Fruit fly (Drosophila melanogaster) whole organism, embryonic: ENCODE data around the gene inaE.

Experiments used
- Adf1 ChIP-seq: fragments of 200-800 bp; sonication (Bioruptor generic); IDR thresholded peaks from 2 replicates; pipeline ENCODE4 v1.3.6; 2022; ENCODE audit warnings: missing biosample characterization, missing genetic modification characterization
- Aef1 ChIP-seq: fragments of 200-800 bp; sonication (Bioruptor generic); IDR thresholded peaks from 3 replicates; pipeline ENCODE4 v1.3.6; 2022; ENCODE audit warnings: missing biosample characterization, missing genetic modification characterization
- Atf3 ChIP-seq: fragments of 200-800 bp; sonication (Bioruptor generic); optimal IDR thresholded peaks from 3 replicates; lab custom pipeline; 2016; ENCODE audit warnings: missing biosample characterization, missing genetic modification characterization
- Awh ChIP-seq: fragments of 200-800 bp; sonication (Bioruptor generic); IDR thresholded peaks from 2 replicates; pipeline ENCODE4, ENCODE4 v1.3.6; 2022; ENCODE audit warnings: missing biosample characterization, missing genetic modification characterization
- BtbVII ChIP-seq: fragments of 200-800 bp; sonication (Bioruptor generic); optimal IDR thresholded peaks from 3 replicates; lab custom pipeline; 2017; ENCODE audit warnings: missing biosample characterization, mild to moderate bottlenecking, missing genetic modification characterization
- CG10431 ChIP-seq: fragments of 200-800 bp; sonication (Bioruptor generic); optimal IDR thresholded peaks from 3 replicates; lab custom pipeline; 2018; ENCODE audit warnings: missing biosample characterization, mild to moderate bottlenecking, missing genetic modification characterization
- CG11093 ChIP-seq: fragments of 200-800 bp; sonication (Bioruptor generic); IDR thresholded peaks from 3 replicates; pipeline ENCODE4 v1.3.6; 2022; ENCODE audit warnings: missing biosample characterization, missing genetic modification characterization
- CG12744 ChIP-seq: fragments of 200-800 bp; sonication (Bioruptor generic); optimal IDR thresholded peaks from 2 replicates; lab custom pipeline; 2016; ENCODE audit warnings: missing biosample characterization, missing genetic modification characterization
- CG12942 ChIP-seq: fragments of 200-800 bp; sonication (Bioruptor generic); optimal IDR thresholded peaks from 3 replicates; lab custom pipeline; 2016; ENCODE audit warnings: missing biosample characterization, missing genetic modification characterization
- CG13894 ChIP-seq: fragments of 200-800 bp; sonication (Bioruptor generic); optimal IDR thresholded peaks from 3 replicates; lab custom pipeline; 2018; ENCODE audit warnings: missing biosample characterization, mild to moderate bottlenecking, missing genetic modification characterization, moderate library complexity
- CG14050 ChIP-seq: fragments of 200-800 bp; sonication (Bioruptor generic); IDR thresholded peaks from 3 replicates; pipeline ENCODE4 v1.3.6; 2022; ENCODE audit warnings: missing biosample characterization, missing genetic modification characterization
- CG1603 ChIP-seq: fragments of 200-800 bp; sonication (Bioruptor generic); optimal IDR thresholded peaks from 2 replicates; lab custom pipeline; 2019; ENCODE audit warnings: missing biosample characterization, mild to moderate bottlenecking, missing genetic modification characterization, moderate library complexity
- CG17186 ChIP-seq: fragments of 200-800 bp; sonication (Bioruptor generic); optimal IDR thresholded peaks from 3 replicates; lab custom pipeline; 2017; ENCODE audit warnings: missing biosample characterization, missing genetic modification reagents, missing genetic modification characterization
- CG1792 ChIP-seq: fragments of 200-800 bp; sonication (Bioruptor generic); optimal IDR thresholded peaks from 2 replicates; lab custom pipeline; 2016; ENCODE audit warnings: missing biosample characterization, missing genetic modification characterization
- CG18011 ChIP-seq: fragments of 200-800 bp; sonication (Bioruptor generic); optimal IDR thresholded peaks from 2 replicates; lab custom pipeline; 2017; ENCODE audit warnings: missing biosample characterization, missing genetic modification characterization, mild to moderate bottlenecking, moderate library complexity, missing genotype
- CG31441 ChIP-seq: fragments of 200-800 bp; sonication (Bioruptor generic); IDR thresholded peaks from 2 replicates; pipeline ENCODE4 v1.3.6; 2022; ENCODE audit warnings: missing biosample characterization, missing genetic modification characterization
- CG33213 ChIP-seq: fragments of 200-800 bp; sonication (Bioruptor generic); optimal IDR thresholded peaks from 3 replicates; lab custom pipeline; 2016; ENCODE audit warnings: missing biosample characterization, missing genetic modification characterization
- CG8359 ChIP-seq: fragments of 200-800 bp; sonication (Bioruptor generic); optimal IDR thresholded peaks from 2 replicates; lab custom pipeline; 2017; ENCODE audit warnings: missing biosample characterization, mild to moderate bottlenecking, missing genetic modification characterization, borderline replicate concordance
- D19A ChIP-seq: fragments of 200-800 bp; optimal IDR thresholded peaks from 3 replicates; lab custom pipeline; 2019; ENCODE audit warnings: missing biosample characterization, mild to moderate bottlenecking, missing genetic modification characterization, moderate library complexity
- Doc2 ChIP-seq: fragments of 200-800 bp; sonication (Bioruptor generic); IDR thresholded peaks from 2 replicates; pipeline ENCODE4 v1.3.6; 2022; ENCODE audit warnings: missing biosample characterization, missing genetic modification characterization
- Dref ChIP-seq: fragments of 200-800 bp; sonication (Bioruptor generic); IDR thresholded peaks from 2 replicates; pipeline ENCODE4 v1.3.6; 2022; ENCODE audit warnings: missing biosample characterization, missing genetic modification characterization
- Elba2 ChIP-seq: fragments of 200-800 bp; sonication (Bioruptor generic); optimal IDR thresholded peaks from 3 replicates; lab custom pipeline; 2016; ENCODE audit warnings: missing biosample characterization, missing genetic modification characterization
- Gsc ChIP-seq: fragments of 200-800 bp; sonication (Bioruptor generic); IDR thresholded peaks from 2 replicates; pipeline ENCODE4 v1.3.6; 2022; ENCODE audit warnings: missing biosample characterization, missing genetic modification characterization
- HLH54F ChIP-seq: fragments of 200-800 bp; sonication (Bioruptor generic); optimal IDR thresholded peaks from 3 replicates; lab custom pipeline; 2016; ENCODE audit warnings: missing biosample characterization, missing genetic modification characterization
- HmgZ ChIP-seq: fragments of 200-800 bp; sonication (Bioruptor generic); optimal IDR thresholded peaks from 2 replicates; lab custom pipeline; 2018; ENCODE audit warnings: missing biosample characterization, mild to moderate bottlenecking, missing genetic modification characterization
- Hr39 ChIP-seq: fragments of >200 bp; optimal IDR thresholded peaks from 2 replicates; lab custom pipeline; 2017
- MTF-1 ChIP-seq: fragments of 200-800 bp; sonication (Bioruptor generic); optimal IDR thresholded peaks from 2 replicates; lab custom pipeline; 2018; ENCODE audit warnings: missing biosample characterization, mild to moderate bottlenecking, missing genetic modification characterization, borderline replicate concordance
- Pdp1 ChIP-seq, 2 experiments: fragments of 200-800 bp; sonication (Bioruptor generic); optimal IDR thresholded peaks; 3 replicates each; lab custom pipeline; 2016; ENCODE audit warnings: missing biosample characterization in 2 of 2, missing genetic modification characterization in 2 of 2, mild to moderate bottlenecking in 1 of 2, moderate library complexity in 1 of 2
- Rx ChIP-seq: fragments of 200-800 bp; sonication (Bioruptor generic); IDR thresholded peaks from 2 replicates; pipeline ENCODE4 v1.3.6; 2022; ENCODE audit warnings: missing biosample characterization, missing genetic modification characterization
- Six4 ChIP-seq: fragments of 200-800 bp; sonication (Bioruptor generic); optimal IDR thresholded peaks from 2 replicates; lab custom pipeline; 2016; ENCODE audit warnings: missing biosample characterization, missing genetic modification characterization
- Sox100B ChIP-seq: fragments of 200-800 bp; sonication (Bioruptor generic); optimal IDR thresholded peaks from 3 replicates; lab custom pipeline; 2018; ENCODE audit warnings: missing biosample characterization, mild to moderate bottlenecking, missing genetic modification characterization
- Spps ChIP-seq: fragments of 200-800 bp; sonication (Bioruptor generic); optimal IDR thresholded peaks from 2 replicates; lab custom pipeline; 2018; ENCODE audit warnings: missing biosample characterization, mild to moderate bottlenecking, missing genetic modification characterization
- abd-A ChIP-seq: fragments of 200-800 bp; sonication (Bioruptor generic); optimal IDR thresholded peaks from 3 replicates; lab custom pipeline; 2019; ENCODE audit warnings: missing biosample characterization, mild to moderate bottlenecking, missing genetic modification characterization, moderate library complexity
- bsh ChIP-seq, 2 experiments: fragments of 200-800 bp; sonication (Bioruptor generic); optimal IDR thresholded peaks; 2 replicates each; lab custom pipeline; 2017 to 2018; ENCODE audit warnings: mild to moderate bottlenecking in 2 of 2, missing biosample characterization in 2 of 2, missing genetic modification characterization in 2 of 2, moderate library complexity in 1 of 2
- chn ChIP-seq: fragments of 200-800 bp; sonication (Bioruptor generic); optimal IDR thresholded peaks from 2 replicates; lab custom pipeline; 2016; ENCODE audit warnings: missing biosample characterization, missing genetic modification characterization
- crp ChIP-seq, 2 experiments: fragments of 200-800 bp; sonication (Bioruptor generic); optimal IDR thresholded peaks; 2 replicates in 1 of 2; 3 replicates in 1 of 2; lab custom pipeline; 2017; ENCODE audit warnings: missing biosample characterization in 2 of 2, missing genetic modification characterization in 2 of 2, mild to moderate bottlenecking in 1 of 2, moderate library complexity in 1 of 2
- danr ChIP-seq: fragments of 200-800 bp; sonication (Bioruptor generic); IDR thresholded peaks from 2 replicates; pipeline ENCODE4 v1.3.6; 2022; ENCODE audit warnings: missing biosample characterization, missing genetic modification characterization
- dpn ChIP-seq, 2 experiments: fragments of 200-800 bp; sonication (Bioruptor generic); optimal IDR thresholded peaks; 3 replicates each; lab custom pipeline; 2016; ENCODE audit warnings: missing biosample characterization in 2 of 2, missing genetic modification characterization in 2 of 2
- exex ChIP-seq: fragments of 200-800 bp; sonication (Bioruptor generic); optimal IDR thresholded peaks from 4 replicates; lab custom pipeline; 2018; ENCODE audit warnings: missing biosample characterization, mild to moderate bottlenecking, missing genetic modification characterization, moderate library complexity
- gce ChIP-seq: fragments of 200-800 bp; sonication (Bioruptor generic); IDR thresholded peaks from 3 replicates; pipeline ENCODE4 v1.3.6; 2022; ENCODE audit warnings: missing biosample characterization, missing genetic modification characterization
- klu ChIP-seq: fragments of 200-800 bp; sonication (Bioruptor generic); IDR thresholded peaks from 2 replicates; pipeline ENCODE4 v1.3.6; 2022; ENCODE audit warnings: missing biosample characterization, missing genetic modification characterization
- oc ChIP-seq: fragments of 200-800 bp; sonication (Bioruptor generic); optimal IDR thresholded peaks from 2 replicates; lab custom pipeline; 2018; ENCODE audit warnings: missing biosample characterization, mild to moderate bottlenecking, missing genetic modification characterization, moderate library complexity
- peb ChIP-seq: fragments of 200-800 bp; sonication (Bioruptor generic); IDR thresholded peaks from 2 replicates; pipeline ENCODE4 v1.3.6; 2022; ENCODE audit warnings: missing biosample characterization, missing genetic modification characterization
- sc ChIP-seq, 3 experiments: fragments of >200 bp in 2 of 3; fragments of 200-800 bp in 1 of 3; sonication (Bioruptor generic) in 1 of 3; optimal IDR thresholded peaks; 2 replicates in 2 of 3; 3 replicates in 1 of 3; lab custom pipeline; 2017; ENCODE audit warnings: mild to moderate bottlenecking in 1 of 3, missing biosample characterization in 1 of 3, missing genetic modification characterization in 1 of 3, missing genetic modification reagents in 1 of 3
- scrt ChIP-seq: fragments of 200-800 bp; sonication (Bioruptor generic); optimal IDR thresholded peaks from 2 replicates; lab custom pipeline; 2018; ENCODE audit warnings: missing biosample characterization, mild to moderate bottlenecking, missing genetic modification characterization, moderate library complexity
- slbo ChIP-seq: fragments of 200-800 bp; sonication (Bioruptor generic); IDR thresholded peaks from 2 replicates; pipeline ENCODE4 v1.3.6; 2022; ENCODE audit warnings: missing biosample characterization, missing genetic modification characterization
- sob ChIP-seq: fragments of 200-800 bp; sonication (Bioruptor generic); IDR thresholded peaks from 2 replicates; pipeline ENCODE4 v1.3.6; 2022; ENCODE audit warnings: missing biosample characterization, missing genetic modification characterization
- ssp ChIP-seq: fragments of 200-800 bp; sonication (Bioruptor generic); IDR thresholded peaks from 2 replicates; pipeline ENCODE4 v1.3.6; 2022; ENCODE audit warnings: missing biosample characterization, missing genetic modification characterization
- stwl ChIP-seq: fragments of 200-800 bp; sonication (Bioruptor generic); optimal IDR thresholded peaks from 3 replicates; lab custom pipeline; 2018; ENCODE audit warnings: missing biosample characterization, mild to moderate bottlenecking, missing genetic modification characterization, moderate library complexity
- wor ChIP-seq: fragments of 200-800 bp; sonication (Bioruptor generic); IDR thresholded peaks from 2 replicates; pipeline ENCODE4 v1.3.6; 2022; ENCODE audit warnings: missing biosample characterization, missing genetic modification characterization

Gene inaE

DNA sequence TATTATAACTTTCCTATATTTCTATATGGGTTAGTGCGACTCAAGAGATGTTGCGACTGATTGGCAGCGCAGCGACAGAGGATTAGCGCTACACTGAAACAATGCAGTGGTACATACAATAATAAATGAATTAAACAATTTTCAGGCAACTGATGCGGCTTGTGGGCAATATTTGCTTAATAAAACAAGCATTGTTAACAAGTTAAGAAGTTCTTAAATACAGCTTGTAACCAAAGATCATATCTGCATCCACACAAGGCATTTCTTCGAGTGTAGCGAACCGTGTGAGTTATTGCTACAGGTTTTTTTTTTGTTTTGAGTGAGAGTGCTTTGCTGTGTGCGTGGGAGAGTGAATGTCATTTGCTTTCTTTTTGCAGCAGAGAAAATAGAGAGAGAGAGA is 55.4 kb downstream of the inaE start (continued):
- TF ChIP-seq CG1603 (tag; lab: Kevin White, UChicago) (peak; percentile 86), ssp (GFP tag; lab: Robert Waterston, UW) (peak; percentile 65), oc (tag; lab: Kevin White, UChicago) (peak; percentile 79), CG13894 (no peak), crp (GFP tag; optimal IDR thresholded peaks at IDR 0.05; lab: Kevin White, UChicago) (peak in 1 of 2 experiments; percentile 15), CG14050 (GFP tag; lab: Robert Waterston, UW) (peak; percentile 32; the same call in 2 of the 3 replicates), Dref (GFP tag; lab: Robert Waterston, UW) (no peak), Adf1 (GFP tag; lab: Robert Waterston, UW) (peak; percentile 65), Hr39 (lab: Kevin White, UChicago) (no peak), dpn (GFP tag; optimal IDR thresholded peaks at IDR 0.05; lab: Kevin White, UChicago) (peak; percentile 70 to 76), Pdp1 (GFP tag; optimal IDR thresholded peaks at IDR 0.05; lab: Kevin White, UChicago) (peak; percentile 58 to 64), chn (GFP tag; lab: Kevin White, UChicago) (peak; percentile 75), HmgZ (tag; lab: Kevin White, UChicago) (peak; percentile 30), CG8359 (GFP tag; lab: Kevin White, UChicago) (peak; percentile 1), klu (0 out of 2 replicates have a peak, but pooled peaks have one; percentile 31), sob (peak; percentile 69), CG31441 (peak; percentile 79), Six4 (GFP tag; lab: Kevin White, UChicago) (peak; percentile 48), scrt (peak; percentile 49), Sox100B (GFP tag; lab: Kevin White, UChicago) (peak; percentile 63), D19A (tag; lab: Kevin White, UChicago) (peak; percentile 28), bsh (GFP tag; optimal IDR thresholded peaks at IDR 0.05; lab: Kevin White, UChicago) (peak; percentile 50 to 58), CG11093 (GFP tag; lab: Robert Waterston, UW) (no peak; the same call in 2 of the 3 replicates), Rx (peak; percentile 67), CG18011 (peak; percentile 42), slbo (peak; percentile 73), Doc2 (GFP tag; lab: Robert Waterston, UW) (no peak), CG17186 (GFP tag; lab: Kevin White, UChicago) (peak; percentile 20), Spps (tag; lab: Kevin White, UChicago) (no peak), Aef1 (peak; percentile 41; the same call in 2 of the 3 replicates), stwl (no peak), Gsc (GFP tag; lab: Robert Waterston, UW) (no peak), HLH54F (GFP tag; lab: Kevin White, UChicago) (peak; percentile 56), CG33213 (peak; percentile 40), CG12744 (GFP tag; lab: Kevin White, UChicago) (peak; percentile 71), Atf3 (peak; percentile 48), Awh (GFP tag; lab: Robert Waterston, UW) (peak; percentile 82), CG1792 (GFP tag; lab: Kevin White, UChicago) (peak; percentile 65), Elba2 (GFP tag; lab: Kevin White, UChicago) (peak; percentile 44), BtbVII (GFP tag; lab: Kevin White, UChicago) (peak; percentile 29), MTF-1 (peak; percentile 14), peb (GFP tag; lab: Robert Waterston, UW) (peak; percentile 50; the same call in 1 of the 2 replicates), gce (GFP tag; lab: Robert Waterston, UW) (peak; percentile 69; the same call in 2 of the 3 replicates), wor (GFP tag; lab: Robert Waterston, UW) (peak; percentile 71), CG10431 (no peak), danr (GFP tag; lab: Robert Waterston, UW) (peak; percentile 44; the same call in 1 of the 2 replicates), exex (tag; lab: Kevin White, UChicago) (no peak), CG12942 (GFP tag; lab: Kevin White, UChicago) (peak; percentile 32), abd-A (tag; lab: Kevin White, UChicago) (no peak), sc (optimal IDR thresholded peaks at IDR 0.05; lab: Kevin White, UChicago) (no peak), sc (GFP tag; optimal IDR thresholded peaks at IDR 0.05; lab: Kevin White, UChicago) (peak; percentile 59)
